Fruit fly (Drosophila melanogaster) whole organism, larva: ENCODE measurements around the gene CG15239.

Experiments
- noc ChIP-seq: fragments of 200-800 bp; sonication (Bioruptor generic); optimal IDR thresholded peaks from 3 replicates; lab custom pipeline; 2019; ENCODE audit warnings: missing biosample characterization, mild to moderate bottlenecking, missing genetic modification characterization, moderate library complexity

Gene CG15239

dm6 chrX:3868456-3869023 lies 15.4 kb upstream of the CG15239 start, which contains the start of gene CG2930:
TSS of gene CG2930 (plus strand) at chrX:3868973.
- no peak for TF ChIP-seq noc

- peak; percentile 70 for TF ChIP-seq noc
Measured at dm6 chrX:3869092-3869491, 14.9 kb upstream of the CG15239 start.

- peak; percentile 52 for TF ChIP-seq noc
Measured at dm6 chrX:3870577-3870976, 13.4 kb upstream of the CG15239 start.

dm6 chrX:3871889-3872409 lies 12.0 kb upstream of the CG15239 start, which contains the start of gene yin:
TSS of gene yin (minus strand) at chrX:3871939.
- peak; percentile 18 for TF ChIP-seq noc

dm6 chrX:3874452-3874851 lies 9.5 kb upstream of the CG15239 start:
- TF ChIP-seq noc = no peak

- TF ChIP-seq noc = no peak
Measured at dm6 chrX:3874949-3875348, 9.0 kb upstream of the CG15239 start.

- peak; percentile 2 for TF ChIP-seq noc
Measured at dm6 chrX:3880645-3881316, 3.2 kb upstream of the CG15239 start, which contains the start of gene VhaAC39-1. TSS of gene VhaAC39-1 (plus strand) at chrX:3880748.

dm6 chrX:3886751-3887150 lies 2.8 kb downstream of the CG15239 start:
- TF ChIP-seq noc = no peak

- TF ChIP-seq noc = no peak
Measured at dm6 chrX:3887606-3888216, 3.7 kb downstream of the CG15239 start.

dm6 chrX:3901926-3902325 lies 18.0 kb downstream of the CG15239 start:
- no peak for TF ChIP-seq noc

- no peak for TF ChIP-seq noc
Measured at dm6 chrX:3928520-3928919, 44.6 kb downstream of the CG15239 start.

dm6 chrX:3930528-3931251 lies 46.7 kb downstream of the CG15239 start, which contains the start of gene CG42541:
TSS of gene CG42541 (minus strand) at chrX:3930578.
- TF ChIP-seq noc = no peak

dm6 chrX:3931669-3932068 lies 47.7 kb downstream of the CG15239 start:
- TF ChIP-seq noc = no peak

dm6 chrX:3936174-3936573 lies 52.2 kb downstream of the CG15239 start, which contains the start of the genes CG2938 and Glos:
TSS of gene CG2938 (minus strand) at chrX:3936469.
TSS of gene Glos (plus strand) at chrX:3936517.
- TF ChIP-seq noc = no peak
